Worm (Caenorhabditis elegans): ENCODE results near the gene F43D2.3.

Gene F43D2.3

ce11 chrV:14645817-14646789 is 14.4 kb downstream of the F43D2.3 start, which contains the start of the genes rfc-1 and pmp-3 (continued):
- TF ChIP-seq rnt-1 (tag; optimal IDR thresholded peaks at IDR 0.05) (peak; percentile 20), skn-1 (tag; optimal IDR thresholded peaks at IDR 0.05) (peak; percentile 22), nhr-85 (tag) (peak; percentile 20), lin-15B (tag; optimal IDR thresholded peaks at IDR 0.05) (peak; percentile 29)

ce11 chrV:14648825-14649224 is 17.1 kb downstream of the F43D2.3 start:
- TF ChIP-seq efl-1 (optimal IDR thresholded peaks at IDR 0.05) (no peak), efl-1 (GFP tag; optimal IDR thresholded peaks at IDR 0.05 in 1 of 2) (peak in 1 of 2 experiments; percentile 66), lir-3 (tag; optimal IDR thresholded peaks at IDR 0.05; ENCODE audit: poor library complexity) (no peak), ceh-8 (GFP tag; optimal IDR thresholded peaks at IDR 0.05) (no peak), C34B4.2 (tag; optimal IDR thresholded peaks at IDR 0.05) (no peak), lin-14 (GFP tag; optimal IDR thresholded peaks at IDR 0.05) (peak; percentile 45), skn-1 (tag; optimal IDR thresholded peaks at IDR 0.05) (no peak), unc-130 (tag; optimal IDR thresholded peaks at IDR 0.05) (no peak), fkh-10 (GFP tag; optimal IDR thresholded peaks at IDR 0.05) (peak; percentile 86), swsn-7 (tag; optimal IDR thresholded peaks at IDR 0.05) (no peak), egl-13 (tag; optimal IDR thresholded peaks at IDR 0.05) (no peak)

DNA sequence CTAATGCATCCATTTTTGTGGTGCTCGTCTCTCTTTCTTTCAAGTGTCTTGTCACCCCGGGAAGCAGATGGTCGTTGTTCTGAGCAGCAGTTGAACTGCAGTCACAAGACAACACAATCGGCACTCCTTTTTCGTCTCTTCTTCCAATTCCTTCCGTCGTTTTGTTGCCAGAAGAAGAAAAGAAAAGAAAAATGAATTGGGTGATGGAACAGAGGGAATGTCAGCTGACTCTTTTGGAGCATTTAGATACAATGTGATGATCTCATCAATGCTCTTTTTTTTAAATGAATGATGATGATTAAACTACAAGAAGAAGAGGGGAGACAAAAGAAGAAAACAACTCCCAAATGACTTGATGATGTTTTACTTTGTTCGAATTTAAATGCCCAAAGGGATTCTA is 18.2 kb downstream of the F43D2.3 start:
- TF ChIP-seq rnt-1 (tag; optimal IDR thresholded peaks at IDR 0.05): peak; percentile 32
- TF ChIP-seq nhr-71 (tag; optimal IDR thresholded peaks at IDR 0.05): peak; percentile 59
- no peak for TF ChIP-seq snpc-4 (tag; optimal IDR thresholded peaks at IDR 0.05)
- peak in 1 of 2 experiments; percentile 22 for TF ChIP-seq efl-1 (optimal IDR thresholded peaks at IDR 0.05)
- TF ChIP-seq efl-1 (GFP tag; optimal IDR thresholded peaks at IDR 0.05 in 1 of 2): peak; percentile 12 to 56
- peak; percentile 24 for TF ChIP-seq unc-86 (tag; optimal IDR thresholded peaks at IDR 0.05)
- no peak for TF ChIP-seq ceh-90 (tag; optimal IDR thresholded peaks at IDR 0.05)
- TF ChIP-seq lin-35 (GFP tag; optimal IDR thresholded peaks at IDR 0.05): peak in 1 of 2 experiments; percentile 4
- peak in 1 of 3 experiments; percentile 8 for TF ChIP-seq dpl-1 (GFP tag; optimal IDR thresholded peaks at IDR 0.05)
- no peak for TF ChIP-seq nhr-76 (tag; optimal IDR thresholded peaks at IDR 0.05)
- TF ChIP-seq fos-1 (tag; optimal IDR thresholded peaks at IDR 0.05): no peak
- peak; percentile 14 for TF ChIP-seq nhr-47 (tag; optimal IDR thresholded peaks at IDR 0.05)
- TF ChIP-seq lsy-2 (tag; optimal IDR thresholded peaks at IDR 0.05): peak in 1 of 2 experiments; percentile 58
- peak; percentile 4 for TF ChIP-seq snu-23 (GFP tag; optimal IDR thresholded peaks at IDR 0.05)
- peak; percentile 26 for TF ChIP-seq tbx-2 (tag; optimal IDR thresholded peaks at IDR 0.05)
- peak; percentile 18 for TF ChIP-seq skn-1 (tag; optimal IDR thresholded peaks at IDR 0.05)
- TF ChIP-seq lin-14 (GFP tag; optimal IDR thresholded peaks at IDR 0.05): peak; percentile 81
- peak; percentile 36 for TF ChIP-seq fkh-10 (GFP tag; optimal IDR thresholded peaks at IDR 0.05)

DNA sequence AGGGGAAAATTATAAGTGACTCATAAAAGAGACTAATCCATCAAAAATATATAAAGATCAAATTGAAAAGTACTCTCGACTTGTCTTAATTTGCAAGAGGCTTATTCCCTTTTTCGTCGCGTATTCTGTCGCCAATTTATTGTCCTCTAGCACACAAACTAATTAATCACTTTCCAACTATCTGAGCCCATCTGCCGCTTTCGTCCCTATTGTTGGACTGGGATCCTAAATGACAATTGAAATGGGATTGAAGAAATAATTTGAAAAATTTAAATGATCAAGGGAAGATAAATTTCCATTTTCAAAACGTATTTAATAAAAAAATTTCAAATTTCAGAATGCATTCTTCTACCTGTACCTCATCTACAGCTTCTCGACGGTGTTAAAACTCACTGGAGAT is 18.9 kb downstream of the F43D2.3 start:
- TF ChIP-seq efl-1 (optimal IDR thresholded peaks at IDR 0.05) (no peak), efl-1 (GFP tag; optimal IDR thresholded peaks at IDR 0.05 in 1 of 2) (peak in 1 of 2 experiments; percentile 78), nhr-90 (tag; optimal IDR thresholded peaks at IDR 0.05; ENCODE audit: poor library complexity) (no peak), ztf-11 (tag; optimal IDR thresholded peaks at IDR 0.05) (peak in 1 of 2 experiments; percentile 19), grh-1 (GFP tag; IDR thresholded peaks at IDR 0.05) (no peak), skn-1 (tag; optimal IDR thresholded peaks at IDR 0.05) (no peak), lir-3 (tag; optimal IDR thresholded peaks at IDR 0.05; ENCODE audit: poor library complexity) (no peak), snpc-4 (tag; optimal IDR thresholded peaks at IDR 0.05) (no peak)

- TF ChIP-seq ceh-82 (tag; optimal IDR thresholded peaks at IDR 0.05) (no peak), snpc-4 (tag; optimal IDR thresholded peaks at IDR 0.05) (no peak), jun-1 (tag; optimal IDR thresholded peaks at IDR 0.05) (no peak), hlh-4 (tag; optimal IDR thresholded peaks at IDR 0.05) (no peak), blmp-1 (tag; optimal IDR thresholded peaks at IDR 0.05) (peak; percentile 48), elt-3 (tag; optimal IDR thresholded peaks at IDR 0.05) (peak in 1 of 6 experiments; percentile 53), lin-35 (GFP tag; optimal IDR thresholded peaks at IDR 0.05) (peak in 1 of 2 experiments; percentile 26), nhr-85 (tag) (no peak), C16A3.4 (tag; optimal IDR thresholded peaks at IDR 0.05) (no peak), grh-1 (GFP tag; IDR thresholded peaks at IDR 0.05) (no peak), lsy-2 (tag; optimal IDR thresholded peaks at IDR 0.05) (peak in 1 of 2 experiments; percentile 15), unc-86 (tag; optimal IDR thresholded peaks at IDR 0.05) (no peak)
Measured at ce11 chrV:14655689-14656088, 24.0 kb downstream of the F43D2.3 start.
